Worm (Caenorhabditis elegans) whole organism, young adult: Measurements from ENCODE around the gene srh-184.

Experiments used
- B0336.3 ChIP-seq: fragments of 200-800 bp; sonication (Bioruptor generic); IDR thresholded peaks from 2 replicates; pipeline ENCODE4 v1.3.6; 2022; ENCODE audit warnings: missing genetic modification characterization, missing compliant biosample characterization
- madf-10 ChIP-seq: sonication (generic microtip); optimal IDR thresholded peaks from 2 replicates; lab custom pipeline; 2016; ENCODE audit warnings: mild to moderate bottlenecking, missing genetic modification characterization, missing compliant biosample characterization
- ztf-28 ChIP-seq: fragments of 200-800 bp; sonication (Bioruptor generic); IDR thresholded peaks from 2 replicates; pipeline ENCODE4 v1.3.6; 2022; ENCODE audit warnings: missing genetic modification reagents, missing genetic modification characterization, missing compliant biosample characterization

- TF ChIP-seq madf-10 (tag; lab: Kevin White, UChicago) = no peak
- TF ChIP-seq ztf-28 (GFP tag; lab: Robert Waterston, UW) = no peak
- no peak for TF ChIP-seq B0336.3 (GFP tag; lab: Robert Waterston, UW)
Measured at ce11 chrV:10811763-10812162, 13.8 kb upstream of the srh-184 start, which contains the start of gene C29A12.22.
